Worm (Caenorhabditis elegans) whole organism, L1 larva: Measurements from ENCODE around the gene F23B12.1.

Experiments used
- C04F5.9 ChIP-seq: sonication (generic microtip); optimal IDR thresholded peaks from 2 replicates; lab custom pipeline; 2016; ENCODE audit warnings: missing genetic modification characterization, missing compliant biosample characterization
- C16A3.4 ChIP-seq: fragments of 150-350 bp; optimal IDR thresholded peaks from 2 replicates; lab custom pipeline; 2014; ENCODE audit warnings: missing biosample characterization, missing genetic modification characterization
- F16B12.6 ChIP-seq: fragments of 150-350 bp; optimal IDR thresholded peaks from 2 replicates; lab custom pipeline; 2014; ENCODE audit warnings: missing biosample characterization, missing genetic modification characterization
- Y116A8C.19 ChIP-seq: sonication (generic microtip); optimal IDR thresholded peaks from 2 replicates; lab custom pipeline; 2016; ENCODE audit warnings: missing compliant biosample characterization, missing genetic modification characterization, borderline replicate concordance
- blmp-1 ChIP-seq: fragments of 150-350 bp; optimal IDR thresholded peaks from 2 replicates; lab custom pipeline; 2014; ENCODE audit warnings: missing biosample characterization, missing genetic modification characterization
- ceh-8 ChIP-seq: fragments of 200-800 bp; sonication (Bioruptor generic); optimal IDR thresholded peaks from 2 replicates; lab custom pipeline; 2018; ENCODE audit warnings: mild to moderate bottlenecking, missing genetic modification characterization, moderate library complexity, missing compliant biosample characterization
- ceh-82 ChIP-seq, 3 experiments: fragments of 150-350 bp in 1 of 3; sonication (generic microtip) in 2 of 3; optimal IDR thresholded peaks; 2 replicates each; lab custom pipeline; 2014 to 2017; ENCODE audit warnings: missing biosample characterization in 3 of 3, missing genetic modification characterization in 3 of 3
- ceh-90 ChIP-seq: sonication (generic microtip); optimal IDR thresholded peaks from 2 replicates; lab custom pipeline; 2016; ENCODE audit warnings: missing genetic modification characterization, missing compliant biosample characterization
- dpl-1 ChIP-seq, 3 experiments: fragments of 150-350 bp in 2 of 3; sonication (generic microtip) in 1 of 3; optimal IDR thresholded peaks; 2 replicates each; lab custom pipeline; 2014 to 2017; ENCODE audit warnings: missing biosample characterization in 3 of 3, missing genetic modification characterization in 3 of 3, missing genetic modification reagents in 3 of 3
- dsc-1 ChIP-seq: sonication (generic microtip); optimal IDR thresholded peaks from 2 replicates; lab custom pipeline; 2016; ENCODE audit warnings: mild to moderate bottlenecking, missing genetic modification characterization, missing compliant biosample characterization
- efl-1 ChIP-seq, 4 experiments: fragments of 150-350 bp; optimal IDR thresholded peaks in 3 of 4; peaks in 1 of 4; 1 replicate in 1 of 4; 2 replicates in 3 of 4; lab custom pipeline; 2014; ENCODE audit warnings: missing biosample characterization in 2 of 4, missing genetic modification characterization in 2 of 4, missing genetic modification reagents in 2 of 4
- efl-3 ChIP-seq: fragments of 200-800 bp; sonication (Bioruptor generic); optimal IDR thresholded peaks from 2 replicates; lab custom pipeline; 2018; ENCODE audit warnings: mild to moderate bottlenecking, missing genetic modification characterization, missing compliant biosample characterization
- elt-3 ChIP-seq, 6 experiments: fragments of 150-350 bp in 1 of 6; sonication (generic microtip); optimal IDR thresholded peaks; 2 replicates each; lab custom pipeline; 2017 to 2018; ENCODE audit warnings: missing biosample characterization in 6 of 6, missing genetic modification characterization in 6 of 6, inconsistent platforms in 1 of 6
- ets-5 ChIP-seq: fragments of 200-800 bp; sonication (Bioruptor generic); IDR thresholded peaks from 2 replicates; pipeline ENCODE4 v1.3.6; 2022; ENCODE audit warnings: missing genetic modification characterization, missing compliant biosample characterization
- fkh-10 ChIP-seq: sonication (generic microtip); optimal IDR thresholded peaks from 2 replicates; lab custom pipeline; 2017; ENCODE audit warnings: missing biosample characterization, missing genetic modification reagents, missing genetic modification characterization
- fkh-8 ChIP-seq: sonication (generic microtip); optimal IDR thresholded peaks from 2 replicates; lab custom pipeline; 2016; ENCODE audit warnings: mild to moderate bottlenecking, missing genetic modification characterization, missing compliant biosample characterization
- hlh-17 ChIP-seq: fragments of 200-800 bp; sonication (Bioruptor generic); optimal IDR thresholded peaks from 2 replicates; lab custom pipeline; 2018; ENCODE audit warnings: missing genetic modification characterization, mild to moderate bottlenecking, missing compliant biosample characterization, moderate library complexity, borderline replicate concordance
- hlh-4 ChIP-seq: sonication (generic microtip); optimal IDR thresholded peaks from 2 replicates; lab custom pipeline; 2016; ENCODE audit warnings: mild to moderate bottlenecking, missing genetic modification characterization, missing compliant biosample characterization
- irx-1 ChIP-seq: sonication (generic microtip); optimal IDR thresholded peaks from 2 replicates; lab custom pipeline; 2016; ENCODE audit warnings: missing genetic modification characterization, missing compliant biosample characterization
- isw-1 ChIP-seq: fragments of 200-800 bp; sonication (Bioruptor generic); IDR thresholded peaks from 2 replicates; pipeline ENCODE4 v1.3.6; 2022; ENCODE audit warnings: missing genetic modification characterization, missing compliant biosample characterization
- lin-13 ChIP-seq: fragments of 150-350 bp; optimal IDR thresholded peaks from 2 replicates; lab custom pipeline; 2014; ENCODE audit warnings: missing biosample characterization, missing genetic modification reagents, missing genetic modification characterization
- lin-14 ChIP-seq: fragments of 200-800 bp; sonication (Bioruptor generic); optimal IDR thresholded peaks from 2 replicates; lab custom pipeline; 2018; ENCODE audit warnings: mild to moderate bottlenecking, missing genetic modification characterization, moderate library complexity, missing compliant biosample characterization
- lin-39 ChIP-seq: fragments of 150-350 bp; optimal IDR thresholded peaks from 2 replicates; lab custom pipeline; 2014; ENCODE audit warnings: missing biosample characterization, missing genetic modification reagents, missing genetic modification characterization
- lir-3 ChIP-seq: sonication (generic microtip); optimal IDR thresholded peaks from 2 replicates; lab custom pipeline; 2016; ENCODE audit warnings: mild to moderate bottlenecking, missing genetic modification characterization, moderate library complexity, missing compliant biosample characterization; ENCODE audit not compliant: poor library complexity
- mab-9 ChIP-seq: fragments of 200-800 bp; sonication (Bioruptor generic); IDR thresholded peaks from 2 replicates; pipeline ENCODE4 v1.3.6; 2022; ENCODE audit warnings: missing genetic modification reagents, missing genetic modification characterization, missing compliant biosample characterization
- mdl-1 ChIP-seq, 2 experiments: fragments of 150-350 bp; optimal IDR thresholded peaks; 2 replicates each; lab custom pipeline; 2014 to 2017; ENCODE audit warnings: missing biosample characterization in 2 of 2, missing genetic modification characterization in 2 of 2, inconsistent platforms in 1 of 2
- mef-2 ChIP-seq: fragments of 150-350 bp; optimal IDR thresholded peaks from 2 replicates; lab custom pipeline; 2014; ENCODE audit warnings: missing biosample characterization, missing genetic modification characterization
- nhr-11 ChIP-seq: fragments of 150-350 bp; optimal IDR thresholded peaks from 2 replicates; lab custom pipeline; 2014; ENCODE audit warnings: missing biosample characterization, missing genetic modification characterization
- nhr-20 ChIP-seq: sonication (generic microtip); optimal IDR thresholded peaks from 2 replicates; lab custom pipeline; 2016; ENCODE audit warnings: mild to moderate bottlenecking, missing genetic modification characterization, missing compliant biosample characterization
- nhr-47 ChIP-seq: sonication (generic microtip); optimal IDR thresholded peaks from 2 replicates; lab custom pipeline; 2016; ENCODE audit warnings: mild to moderate bottlenecking, missing genetic modification characterization, moderate library complexity, missing compliant biosample characterization
- nhr-71 ChIP-seq: sonication (generic microtip); optimal IDR thresholded peaks from 2 replicates; lab custom pipeline; 2016; ENCODE audit warnings: mild to moderate bottlenecking, missing genetic modification characterization, moderate library complexity, missing compliant biosample characterization
- nhr-77 ChIP-seq: fragments of 150-350 bp; optimal IDR thresholded peaks from 2 replicates; lab custom pipeline; 2014; ENCODE audit warnings: missing biosample characterization, missing genetic modification characterization
- nhr-90 ChIP-seq: sonication (generic microtip); optimal IDR thresholded peaks from 2 replicates; lab custom pipeline; 2016; ENCODE audit warnings: mild to moderate bottlenecking, missing genetic modification characterization, missing compliant biosample characterization; ENCODE audit not compliant: poor library complexity
- pax-3 ChIP-seq: fragments of 200-800 bp; sonication (Bioruptor generic); optimal IDR thresholded peaks from 2 replicates; lab custom pipeline; 2018; ENCODE audit warnings: mild to moderate bottlenecking, missing genetic modification characterization, moderate library complexity, missing compliant biosample characterization
- rnt-1 ChIP-seq: sonication (generic microtip); optimal IDR thresholded peaks from 2 replicates; lab custom pipeline; 2016; ENCODE audit warnings: mild to moderate bottlenecking, missing genetic modification characterization, moderate library complexity, missing compliant biosample characterization
- snpc-4 ChIP-seq: fragments of 150-350 bp; optimal IDR thresholded peaks from 2 replicates; lab custom pipeline; 2014; ENCODE audit warnings: missing biosample characterization, missing genetic modification characterization
- sox-4 ChIP-seq: sonication (generic microtip); optimal IDR thresholded peaks from 2 replicates; lab custom pipeline; 2016; ENCODE audit warnings: missing genetic modification characterization, missing compliant biosample characterization
- swsn-7 ChIP-seq: sonication (generic microtip); optimal IDR thresholded peaks from 2 replicates; lab custom pipeline; 2016; ENCODE audit warnings: missing genetic modification characterization, missing compliant biosample characterization
- tbx-2 ChIP-seq: sonication (generic microtip); optimal IDR thresholded peaks from 2 replicates; lab custom pipeline; 2016; ENCODE audit warnings: missing genetic modification characterization, missing compliant biosample characterization
- tlp-1 ChIP-seq: fragments of 150-350 bp; optimal IDR thresholded peaks from 2 replicates; lab custom pipeline; 2014; ENCODE audit warnings: missing biosample characterization, missing genetic modification characterization
- unc-130 ChIP-seq: fragments of 150-350 bp; optimal IDR thresholded peaks from 2 replicates; lab custom pipeline; 2017; ENCODE audit warnings: missing biosample characterization, missing genetic modification characterization, inconsistent platforms
- unc-62 ChIP-seq: fragments of 150-350 bp; optimal IDR thresholded peaks from 2 replicates; lab custom pipeline; 2014; ENCODE audit warnings: missing biosample characterization, missing genetic modification reagents, missing genetic modification characterization
- unc-86 ChIP-seq: sonication (generic microtip); optimal IDR thresholded peaks from 2 replicates; lab custom pipeline; 2016; ENCODE audit warnings: missing genetic modification characterization, missing compliant biosample characterization
- xbp-1 ChIP-seq: sonication (generic microtip); optimal IDR thresholded peaks from 2 replicates; lab custom pipeline; 2016; ENCODE audit warnings: missing genetic modification characterization, missing compliant biosample characterization
- zag-1 ChIP-seq: fragments of 150-350 bp; optimal IDR thresholded peaks from 2 replicates; lab custom pipeline; 2014; ENCODE audit warnings: missing biosample characterization, missing genetic modification characterization
- ztf-11 ChIP-seq, 2 experiments: sonication (generic microtip); optimal IDR thresholded peaks; 2 replicates each; lab custom pipeline; 2016 to 2017; ENCODE audit warnings: missing genetic modification characterization in 2 of 2, missing biosample characterization in 1 of 2, missing compliant biosample characterization in 1 of 2
- ztf-4 ChIP-seq: fragments of 150-350 bp; optimal IDR thresholded peaks from 2 replicates; lab custom pipeline; 2014; ENCODE audit warnings: missing biosample characterization, missing genetic modification characterization

The F23B12.1 gene

DNA sequence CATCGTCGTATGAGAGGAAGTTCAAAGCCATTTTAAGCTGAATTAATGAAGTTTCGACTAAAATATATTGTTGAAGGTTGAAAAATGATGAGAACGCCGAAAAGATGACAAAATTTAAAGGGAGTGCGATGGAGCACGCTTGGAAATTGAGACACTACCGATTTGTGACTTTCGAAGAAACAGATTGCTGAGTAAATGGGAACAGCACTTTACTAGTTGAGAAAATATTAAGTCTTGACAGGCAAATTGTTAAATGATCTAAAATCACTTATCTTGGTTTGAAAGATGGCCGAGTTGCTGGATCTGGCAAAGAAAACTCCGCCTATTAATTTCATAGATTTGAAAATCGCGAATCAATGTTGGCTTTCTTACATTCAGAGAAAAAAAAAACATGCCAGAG lies 5.7 kb upstream of the F23B12.1 start, which contains the start of gene rpoa-12 (continued):
- peak; percentile 53 for TF ChIP-seq lin-14 (GFP tag; lab: Kevin White, UChicago)
- TF ChIP-seq unc-130 (tag; lab: Kevin White, UChicago): peak; percentile 1
- TF ChIP-seq pax-3: peak; percentile 92
- peak; percentile 44 for TF ChIP-seq tbx-2 (tag; lab: Kevin White, UChicago)
- TF ChIP-seq unc-86 (tag; lab: Kevin White, UChicago): no peak
- no peak for TF ChIP-seq hlh-4 (tag; lab: Kevin White, UChicago)
- TF ChIP-seq zag-1: no peak
- TF ChIP-seq F16B12.6 (tag; lab: Kevin White, UChicago): peak; percentile 27
- peak; percentile 25 for TF ChIP-seq ceh-90 (tag; lab: Kevin White, UChicago)
- TF ChIP-seq elt-3 (tag; optimal IDR thresholded peaks at IDR 0.05; lab: Kevin White, UChicago): no peak
- peak; percentile 55 for TF ChIP-seq xbp-1
- TF ChIP-seq C04F5.9: no peak
- TF ChIP-seq tlp-1 (tag; lab: Kevin White, UChicago): no peak
- TF ChIP-seq sox-4 (tag; lab: Kevin White, UChicago): peak; percentile 29
- no peak for TF ChIP-seq mdl-1 (tag; optimal IDR thresholded peaks at IDR 0.05; lab: Kevin White, UChicago)
- TF ChIP-seq fkh-8 (tag; lab: Kevin White, UChicago): peak; percentile 63
- peak; percentile 42 for TF ChIP-seq rnt-1 (tag; lab: Kevin White, UChicago)
- TF ChIP-seq hlh-17 (GFP tag; lab: Kevin White, UChicago): no peak

DNA sequence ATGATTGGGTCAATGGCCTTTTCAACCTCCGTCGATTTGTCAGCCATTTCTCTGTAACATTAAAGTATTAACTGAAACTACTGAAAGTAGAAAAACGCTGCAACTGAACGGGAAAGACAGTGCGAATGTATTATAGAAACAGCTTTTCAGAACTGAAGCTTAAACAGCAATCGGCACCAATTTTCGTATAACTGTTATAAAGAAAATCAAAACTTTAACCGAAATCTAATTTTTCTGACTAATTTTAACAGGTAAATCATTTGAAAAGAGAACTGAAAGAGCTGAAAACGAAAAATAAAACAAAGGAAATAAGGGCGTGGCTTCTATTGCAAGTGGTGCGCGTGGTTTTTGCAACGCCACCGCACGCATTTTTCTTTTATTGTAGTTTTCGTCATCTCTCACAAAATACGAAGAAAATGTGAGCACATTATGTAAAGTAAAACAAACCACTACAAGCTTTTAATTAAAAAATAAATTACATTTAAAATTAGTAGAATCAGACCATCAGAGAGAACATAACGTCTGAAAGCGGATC lies 3.9 kb upstream of the F23B12.1 start, which contains the start of gene rrsr-1:
rrsr-1 (minus strand) TSS at position 51 of the 535 bp plus-strand sequence.
- peak; percentile 2 for TF ChIP-seq nhr-11 (tag; lab: Kevin White, UChicago)
- TF ChIP-seq mef-2 (tag; lab: Kevin White, UChicago): no peak
- TF ChIP-seq rnt-1 (tag; lab: Kevin White, UChicago): peak; percentile 78
- TF ChIP-seq dsc-1 (tag; lab: Kevin White, UChicago): peak; percentile 36
- TF ChIP-seq snpc-4 (tag; lab: Kevin White, UChicago): peak; percentile 57
- no peak for TF ChIP-seq nhr-71
- peak; percentile 21 for TF ChIP-seq blmp-1
- peak; percentile 49 for TF ChIP-seq xbp-1
- no peak for TF ChIP-seq mab-9 (GFP tag; lab: Robert Waterston, UW)
- no peak for TF ChIP-seq mdl-1 (tag; optimal IDR thresholded peaks at IDR 0.05; lab: Kevin White, UChicago)
- TF ChIP-seq irx-1 (tag; lab: Kevin White, UChicago): peak; percentile 29
- TF ChIP-seq pax-3: peak; percentile 25
- peak; percentile 23 for TF ChIP-seq C16A3.4 (tag; lab: Kevin White, UChicago)
- TF ChIP-seq nhr-77 (tag; lab: Kevin White, UChicago): no peak
- peak; percentile 35 to 47 (median 41) for TF ChIP-seq dpl-1 (GFP tag; optimal IDR thresholded peaks at IDR 0.05; lab: Kevin White, UChicago)
- TF ChIP-seq swsn-7 (tag; lab: Kevin White, UChicago): peak; percentile 64
- no peak for TF ChIP-seq ztf-4 (tag; lab: Kevin White, UChicago)
- TF ChIP-seq isw-1: peak; percentile 3; the same call in 1 of the 2 replicates
- no peak for TF ChIP-seq hlh-17 (GFP tag; lab: Kevin White, UChicago)
- peak; percentile 60 for TF ChIP-seq nhr-90 (tag; lab: Kevin White, UChicago)
- TF ChIP-seq efl-1 (optimal IDR thresholded peaks at IDR 0.05; lab: Kevin White, UChicago): peak; percentile 49 to 58
- TF ChIP-seq efl-1 (GFP tag; optimal IDR thresholded peaks at IDR 0.05 in 1 of 2; lab: Kevin White, UChicago): peak; percentile 32 to 96
- no peak for TF ChIP-seq Y116A8C.19
- TF ChIP-seq sox-4 (tag; lab: Kevin White, UChicago): peak; percentile 15
- TF ChIP-seq ztf-11 (tag; optimal IDR thresholded peaks at IDR 0.05; lab: Kevin White, UChicago): peak in 1 of 2 experiments; percentile 6
- TF ChIP-seq fkh-10: no peak
- TF ChIP-seq ceh-82 (tag; optimal IDR thresholded peaks at IDR 0.05; lab: Kevin White, UChicago): peak in 2 of 3 experiments; percentile 20 to 34
- no peak for TF ChIP-seq unc-62 (GFP tag; lab: Kevin White, UChicago)
- peak; percentile 15 for TF ChIP-seq lir-3 (tag; lab: Kevin White, UChicago)
- TF ChIP-seq lin-39 (tag; lab: Kevin White, UChicago): peak; percentile 6
- TF ChIP-seq lin-13: no peak
- peak; percentile 19 for TF ChIP-seq unc-86 (tag; lab: Kevin White, UChicago)
- TF ChIP-seq tbx-2 (tag; lab: Kevin White, UChicago): peak; percentile 42
- TF ChIP-seq nhr-47 (tag; lab: Kevin White, UChicago): peak; percentile 68
- TF ChIP-seq fkh-8 (tag; lab: Kevin White, UChicago): no peak
- peak; percentile 75 for TF ChIP-seq unc-130 (tag; lab: Kevin White, UChicago)
- no peak for TF ChIP-seq ets-5 (GFP tag; lab: Robert Waterston, UW)
- TF ChIP-seq elt-3 (tag; optimal IDR thresholded peaks at IDR 0.05; lab: Kevin White, UChicago): no peak
- TF ChIP-seq nhr-20: peak; percentile 47
- no peak for TF ChIP-seq ceh-8 (GFP tag; lab: Kevin White, UChicago)
- no peak for TF ChIP-seq efl-3 (GFP tag; lab: Kevin White, UChicago)
